Fruit fly (Drosophila melanogaster): ENCODE data around the gene CG13614.

Gene CG13614

DNA sequence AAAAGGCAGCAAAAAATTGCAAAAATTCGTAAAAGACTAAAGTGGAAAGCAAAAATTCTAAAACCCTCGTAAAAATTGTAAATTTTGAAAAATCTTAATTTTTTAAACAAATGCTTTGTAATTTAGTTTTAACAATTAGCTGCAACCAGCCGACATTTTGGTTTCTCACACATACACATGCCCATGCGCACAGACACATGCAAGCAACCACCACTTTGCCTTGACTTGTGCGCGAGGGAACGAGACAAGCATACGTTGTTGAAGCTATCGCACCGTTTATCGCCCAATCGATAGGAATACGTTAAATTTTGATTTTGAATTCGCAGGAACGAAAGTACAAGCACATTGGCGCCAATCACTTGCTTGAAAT is 49.0 kb upstream of the CG13614 start (continued):
- TF ChIP-seq CG2116 (GFP tag; optimal IDR thresholded peaks at IDR 0.05) (peak; percentile 67), Dp (GFP tag; optimal IDR thresholded peaks at IDR 0.05) (peak; percentile 76), CG6791 (GFP tag; IDR thresholded peaks at IDR 0.05; ENCODE audit: partially characterized antibody) (peak; percentile 81), CG8924 (tag; optimal IDR thresholded peaks at IDR 0.05) (peak; percentile 88), mam (GFP tag; optimal IDR thresholded peaks at IDR 0.05) (no peak), CG2129 (GFP tag; IDR thresholded peaks at IDR 0.05; ENCODE audit: partially characterized antibody) (peak; percentile 43; the same call in 1 of the 2 replicates), usp (GFP tag; optimal IDR thresholded peaks at IDR 0.05) (no peak), CG30403 (GFP tag; optimal IDR thresholded peaks at IDR 0.05) (peak; percentile 6), Med (GFP tag) (peak; percentile 76), CG4404 (GFP tag; IDR thresholded peaks at IDR 0.05) (no peak), bsh (GFP tag; optimal IDR thresholded peaks at IDR 0.05) (no peak), otp (GFP tag; IDR thresholded peaks at IDR 0.05) (0 out of 3 replicates have a peak, but pooled peaks have one; percentile 30)

- TF ChIP-seq ara (GFP tag; IDR thresholded peaks at IDR 0.05) (0 out of 2 replicates have a peak, but pooled peaks have one; percentile 50), az2 (GFP tag; optimal IDR thresholded peaks at IDR 0.05) (no peak), al (GFP tag; IDR thresholded peaks at IDR 0.05) (0 out of 2 replicates have a peak, but pooled peaks have one; percentile 10), CG15514 (GFP tag; optimal IDR thresholded peaks at IDR 0.05) (peak; percentile 85), CG12236 (GFP tag; optimal IDR thresholded peaks at IDR 0.05) (no peak), CG7928 (GFP tag; optimal IDR thresholded peaks at IDR 0.05) (no peak), zen (tag; optimal IDR thresholded peaks at IDR 0.05) (no peak), pros (GFP tag; optimal IDR thresholded peaks at IDR 0.05) (no peak), Pdp1 (GFP tag; optimal IDR thresholded peaks at IDR 0.05) (peak in 1 of 2 experiments; percentile 22), Dad (GFP tag; optimal IDR thresholded peaks at IDR 0.05) (peak; percentile 19), Dip3 (GFP tag; optimal IDR thresholded peaks at IDR 0.05) (peak; percentile 45), E2f2 (GFP tag; IDR thresholded peaks at IDR 0.05) (peak; percentile 67), Stat92E (GFP tag; optimal IDR thresholded peaks at IDR 0.05) (no peak), disco-r (GFP tag; optimal IDR thresholded peaks at IDR 0.05) (no peak), pzg (GFP tag; optimal IDR thresholded peaks at IDR 0.05) (peak; percentile 97), CG15073 (GFP tag; optimal IDR thresholded peaks at IDR 0.05) (no peak), CG15479 (GFP tag; optimal IDR thresholded peaks at IDR 0.05) (no peak), emc (GFP tag; optimal IDR thresholded peaks at IDR 0.05) (peak; percentile 18), chif (GFP tag; optimal IDR thresholded peaks at IDR 0.05) (peak in 1 of 2 experiments; percentile 24), CG3838 (GFP tag; optimal IDR thresholded peaks at IDR 0.05) (no peak), Bgb (GFP tag; IDR thresholded peaks at IDR 0.05; ENCODE audit: partially characterized antibody) (peak; percentile 44; the same call in 1 of the 2 replicates), CG9797 (GFP tag; optimal IDR thresholded peaks at IDR 0.05) (peak; percentile 83), bigmax (GFP tag; optimal IDR thresholded peaks at IDR 0.05) (peak; percentile 29), wek (GFP tag; optimal IDR thresholded peaks at IDR 0.05) (no peak), CG30403 (GFP tag; optimal IDR thresholded peaks at IDR 0.05) (peak; percentile 24), Optix (GFP tag; IDR thresholded peaks at IDR 0.05) (no peak), CG8924 (tag; optimal IDR thresholded peaks at IDR 0.05) (no peak), gce (GFP tag; IDR thresholded peaks at IDR 0.05) (no peak), CG6854 (GFP tag; optimal IDR thresholded peaks at IDR 0.05) (no peak), Ptx1 (GFP tag; IDR thresholded peaks at IDR 0.05) (peak; percentile 45; the same call in 1 of the 2 replicates), crc (GFP tag; optimal IDR thresholded peaks at IDR 0.05) (no peak), zfh1 (GFP tag; IDR thresholded peaks at IDR 0.05) (peak; percentile 44; the same call in 2 of the 3 replicates), nom (GFP tag; optimal IDR thresholded peaks at IDR 0.05) (no peak), CG9215 (GFP tag; IDR thresholded peaks at IDR 0.05) (peak; percentile 33), CG1792 (GFP tag; optimal IDR thresholded peaks at IDR 0.05) (peak; percentile 96), CG42726 (GFP tag; IDR thresholded peaks at IDR 0.05; ENCODE audit: partially characterized antibody) (0 out of 2 replicates have a peak, but pooled peaks have one; percentile 65), Sox102F (GFP tag; optimal IDR thresholded peaks at IDR 0.05) (no peak), Lpt (GFP tag; optimal IDR thresholded peaks at IDR 0.05) (no peak)
These were observed 36.1 kb upstream of the CG13614 start, which contains the start of the genes Rrp5 and Dis3 for dm6 chr3R:24333182-24333808. Gene Rrp5, minus strand, starts transcription at chr3R:24333316. Gene Dis3, plus strand, starts transcription at chr3R:24333433.

Measured in whole organism, embryonic.